Worm (Caenorhabditis elegans) whole organism, young adult: ENCODE results near the gene C28C12.1.

Experiments
- B0035.1 ChIP-seq: sonication (generic microtip); optimal IDR thresholded peaks from 2 replicates; lab custom pipeline; 2016; ENCODE audit warnings: missing genetic modification characterization, mild to moderate bottlenecking, missing compliant biosample characterization, missing genotype, missing genetic modification reagents
- C06A6.2 ChIP-seq: fragments of 200-800 bp; sonication (Bioruptor generic); conservative IDR thresholded peaks from 2 replicates; pipeline ENCODE4 v1.3.6; 2022; ENCODE audit warnings: missing genetic modification characterization, missing compliant biosample characterization
- F52B5.7 ChIP-seq: sonication (generic microtip); optimal IDR thresholded peaks from 2 replicates; lab custom pipeline; 2016; ENCODE audit warnings: mild to moderate bottlenecking, missing genetic modification characterization, missing compliant biosample characterization
- F55B11.4 ChIP-seq: sonication (generic microtip); optimal IDR thresholded peaks from 2 replicates; lab custom pipeline; 2016; ENCODE audit warnings: missing compliant biosample characterization, missing genetic modification characterization, borderline replicate concordance; ENCODE audit not compliant: insufficient read depth
- F57C9.4 ChIP-seq: sonication (generic microtip); optimal IDR thresholded peaks from 2 replicates; lab custom pipeline; 2017; ENCODE audit warnings: mild to moderate bottlenecking, missing genetic modification characterization, missing compliant biosample characterization
- T26A5.8 ChIP-seq: sonication (generic microtip); optimal IDR thresholded peaks from 2 replicates; lab custom pipeline; 2016; ENCODE audit warnings: missing genetic modification characterization, missing compliant biosample characterization
- Y53F4B.3 ChIP-seq: fragments of 200-800 bp; sonication (Bioruptor generic); IDR thresholded peaks from 2 replicates; pipeline ENCODE4 v1.3.6; 2022; ENCODE audit warnings: missing genetic modification reagents, missing genetic modification characterization, missing compliant biosample characterization
- Y67H2A.10 ChIP-seq: fragments of 200-800 bp; sonication (Bioruptor generic); conservative IDR thresholded peaks from 2 replicates; pipeline ENCODE4 v1.3.6; 2022; ENCODE audit warnings: missing genetic modification reagents, missing genetic modification characterization, missing compliant biosample characterization
- aptf-2 ChIP-seq: fragments of 200-800 bp; sonication (Bioruptor generic); conservative IDR thresholded peaks from 2 replicates; pipeline ENCODE4 v1.3.6; 2022; ENCODE audit warnings: missing genetic modification reagents, missing genetic modification characterization, missing compliant biosample characterization
- attf-5 ChIP-seq: fragments of 200-800 bp; sonication (Bioruptor generic); optimal IDR thresholded peaks from 2 replicates; lab custom pipeline; 2018; ENCODE audit warnings: mild to moderate bottlenecking, missing genetic modification characterization, missing compliant biosample characterization
- cebp-2 ChIP-seq: fragments of 200-800 bp; sonication (Bioruptor generic); IDR thresholded peaks from 2 replicates; pipeline ENCODE4 v1.3.6; 2022; ENCODE audit warnings: missing genetic modification characterization, missing compliant biosample characterization
- ceh-58 ChIP-seq: fragments of 200-800 bp; sonication (Bioruptor generic); IDR thresholded peaks from 2 replicates; pipeline ENCODE4 v1.3.6; 2022; ENCODE audit warnings: missing genetic modification characterization, missing compliant biosample characterization
- chd-7 ChIP-seq: sonication (generic microtip); optimal IDR thresholded peaks from 2 replicates; lab custom pipeline; 2016; ENCODE audit warnings: mild to moderate bottlenecking, missing genetic modification characterization, moderate library complexity, missing compliant biosample characterization
- dox-1 ChIP-seq: fragments of 200-800 bp; sonication (Bioruptor generic); IDR thresholded peaks from 2 replicates; pipeline ENCODE4 v1.3.6; 2022; ENCODE audit warnings: missing genetic modification reagents, missing genetic modification characterization, missing compliant biosample characterization
- dpff-1 ChIP-seq: sonication (generic microtip); optimal IDR thresholded peaks from 2 replicates; lab custom pipeline; 2017; ENCODE audit warnings: mild to moderate bottlenecking, missing genetic modification characterization, missing compliant biosample characterization
- dpl-1 ChIP-seq: fragments of 150-350 bp; optimal IDR thresholded peaks from 2 replicates; lab custom pipeline; 2014; ENCODE audit warnings: missing biosample characterization, missing genetic modification reagents, missing genetic modification characterization
- efl-1 ChIP-seq: fragments of 150-350 bp; optimal IDR thresholded peaks from 2 replicates; lab custom pipeline; 2014; ENCODE audit warnings: missing biosample characterization, missing genetic modification reagents, missing genetic modification characterization
- egl-18 ChIP-seq: fragments of 200-800 bp; sonication (Bioruptor generic); IDR thresholded peaks from 2 replicates; pipeline ENCODE4 v1.3.6; 2022; ENCODE audit warnings: missing genetic modification reagents, missing genetic modification characterization, missing compliant biosample characterization
- gei-17 ChIP-seq: fragments of 200-800 bp; sonication (Bioruptor generic); optimal IDR thresholded peaks from 2 replicates; lab custom pipeline; 2018; ENCODE audit warnings: mild to moderate bottlenecking, missing genetic modification characterization, missing compliant biosample characterization
- hmg-1.2 ChIP-seq: fragments of 200-800 bp; sonication (Bioruptor generic); IDR thresholded peaks from 2 replicates; pipeline ENCODE4 v1.3.6; 2022; ENCODE audit warnings: missing genetic modification reagents, missing genetic modification characterization, missing compliant biosample characterization
- let-526 ChIP-seq: fragments of 200-800 bp; sonication (Bioruptor generic); IDR thresholded peaks from 2 replicates; pipeline ENCODE4 v1.3.6; 2022; ENCODE audit warnings: missing genetic modification reagents, missing genetic modification characterization, missing compliant biosample characterization
- lin-35 ChIP-seq, 3 experiments: fragments of 150-350 bp in 2 of 3; sonication (generic microtip) in 1 of 3; optimal IDR thresholded peaks; 2 replicates each; lab custom pipeline; 2014 to 2018; ENCODE audit warnings: missing biosample characterization in 3 of 3, missing genetic modification characterization in 3 of 3, missing genetic modification reagents in 3 of 3
- lin-54 ChIP-seq: fragments of 200-800 bp; sonication (Bioruptor generic); optimal IDR thresholded peaks from 2 replicates; lab custom pipeline; 2018; ENCODE audit warnings: mild to moderate bottlenecking, missing genetic modification characterization, missing compliant biosample characterization
- lir-1 ChIP-seq: fragments of 200-800 bp; sonication (Bioruptor generic); conservative IDR thresholded peaks from 2 replicates; pipeline ENCODE4 v1.3.6; 2022; ENCODE audit warnings: missing genetic modification reagents, missing genetic modification characterization, missing compliant biosample characterization
- lsy-27 ChIP-seq: sonication (generic microtip); optimal IDR thresholded peaks from 2 replicates; lab custom pipeline; 2017; ENCODE audit warnings: missing genetic modification characterization, mild to moderate bottlenecking, missing compliant biosample characterization, antibody characterized with exemption, missing genotype, borderline replicate concordance; ENCODE audit not compliant: insufficient read depth
- madf-6 ChIP-seq: fragments of 200-800 bp; sonication (Bioruptor generic); IDR thresholded peaks from 2 replicates; pipeline ENCODE4 v1.3.6; 2022; ENCODE audit warnings: missing genetic modification reagents, missing genetic modification characterization, missing compliant biosample characterization
- mel-28 ChIP-seq: sonication (generic microtip); optimal IDR thresholded peaks from 2 replicates; lab custom pipeline; 2016; ENCODE audit warnings: borderline replicate concordance, mild to moderate bottlenecking, missing genetic modification characterization, missing compliant biosample characterization
- mes-4 ChIP-seq: sonication (generic microtip); optimal IDR thresholded peaks from 2 replicates; lab custom pipeline; 2016; ENCODE audit warnings: missing genotype, missing genetic modification characterization, missing compliant biosample characterization
- mxl-1 ChIP-seq: sonication (generic microtip); optimal IDR thresholded peaks from 2 replicates; lab custom pipeline; 2016; ENCODE audit warnings: missing genetic modification characterization, missing compliant biosample characterization
- nfya-1 ChIP-seq: sonication (generic microtip); optimal IDR thresholded peaks from 2 replicates; lab custom pipeline; 2017; ENCODE audit warnings: antibody characterized with exemption, missing compliant biosample characterization, missing genetic modification characterization, borderline replicate concordance; ENCODE audit not compliant: insufficient read depth
- nfya-2 ChIP-seq: fragments of 200-800 bp; sonication (Bioruptor generic); IDR thresholded peaks from 2 replicates; pipeline ENCODE4 v1.3.6; 2022; ENCODE audit warnings: missing genetic modification reagents, missing genetic modification characterization, missing compliant biosample characterization
- nhr-120 ChIP-seq: fragments of 200-800 bp; sonication (Bioruptor generic); IDR thresholded peaks from 2 replicates; pipeline ENCODE4 v1.3.6; 2022; ENCODE audit warnings: missing genetic modification characterization, missing compliant biosample characterization
- nhr-179 ChIP-seq: sonication (generic microtip); optimal IDR thresholded peaks from 2 replicates; lab custom pipeline; 2016; ENCODE audit warnings: mild to moderate bottlenecking, missing genetic modification characterization, missing compliant biosample characterization
- nhr-80 ChIP-seq: sonication (generic microtip); optimal IDR thresholded peaks from 2 replicates; lab custom pipeline; 2016; ENCODE audit warnings: missing genetic modification characterization, missing compliant biosample characterization
- pha-4 ChIP-seq: fragments of 150-350 bp; sonication (generic microtip); optimal IDR thresholded peaks from 2 replicates; lab custom pipeline; 2014; ENCODE audit warnings: missing biosample characterization, missing genetic modification reagents, missing genetic modification characterization
- rcor-1 ChIP-seq: fragments of 200-800 bp; sonication (Bioruptor generic); IDR thresholded peaks from 2 replicates; pipeline ENCODE4 v1.3.6; 2022; ENCODE audit warnings: missing genetic modification reagents, missing genetic modification characterization, missing compliant biosample characterization
- sdz-38 ChIP-seq: sonication (generic microtip); optimal IDR thresholded peaks from 2 replicates; lab custom pipeline; 2016; ENCODE audit warnings: missing genotype, missing genetic modification characterization, missing compliant biosample characterization
- sea-2 ChIP-seq: fragments of 200-800 bp; sonication (Bioruptor generic); IDR thresholded peaks from 2 replicates; pipeline ENCODE4 v1.3.6; 2022; ENCODE audit warnings: missing genetic modification characterization, missing compliant biosample characterization
- snpc-1.1 ChIP-seq: sonication (generic microtip); optimal IDR thresholded peaks from 2 replicates; lab custom pipeline; 2017; ENCODE audit warnings: missing genetic modification characterization, mild to moderate bottlenecking, missing compliant biosample characterization, antibody characterized with exemption, moderate library complexity, missing genotype, missing genetic modification reagents; ENCODE audit not compliant: insufficient read depth
- snpc-3.4 ChIP-seq: sonication (generic microtip); optimal IDR thresholded peaks from 2 replicates; lab custom pipeline; 2017; ENCODE audit warnings: missing genetic modification characterization, mild to moderate bottlenecking, missing compliant biosample characterization, antibody characterized with exemption, moderate library complexity, missing genotype, missing genetic modification reagents
- somi-1 ChIP-seq: fragments of 200-800 bp; sonication (Bioruptor generic); optimal IDR thresholded peaks from 2 replicates; lab custom pipeline; 2018; ENCODE audit warnings: mild to moderate bottlenecking, missing genetic modification characterization, missing compliant biosample characterization
- sptf-2 ChIP-seq: fragments of 200-800 bp; sonication (Bioruptor generic); optimal IDR thresholded peaks from 2 replicates; lab custom pipeline; 2018; ENCODE audit warnings: mild to moderate bottlenecking, missing genetic modification characterization, missing compliant biosample characterization
- zfh-2 ChIP-seq: fragments of 200-800 bp; sonication (Bioruptor generic); conservative IDR thresholded peaks from 2 replicates; pipeline ENCODE4 v1.3.6; 2022; ENCODE audit warnings: missing genetic modification reagents, missing genetic modification characterization, missing compliant biosample characterization
- ztf-18 ChIP-seq: sonication (generic microtip); optimal IDR thresholded peaks from 2 replicates; lab custom pipeline; 2016; ENCODE audit warnings: missing genotype, mild to moderate bottlenecking, missing genetic modification characterization, missing compliant biosample characterization
- ztf-22 ChIP-seq: fragments of 200-800 bp; sonication (Bioruptor generic); optimal IDR thresholded peaks from 2 replicates; lab custom pipeline; 2018; ENCODE audit warnings: mild to moderate bottlenecking, missing genetic modification characterization, moderate library complexity, missing compliant biosample characterization

The C28C12.1 gene

ce11 chrIV:8529039-8529438 is 27.6 kb downstream of the C28C12.1 start (continued):
- no peak for TF ChIP-seq pha-4
- no peak for TF ChIP-seq sdz-38
- no peak for TF ChIP-seq rcor-1 (GFP tag; lab: Robert Waterston, UW)
- no peak for TF ChIP-seq lir-1
- no peak for TF ChIP-seq snpc-3.4 (tag; lab: Kevin White, UChicago)
- no peak for TF ChIP-seq F57C9.4
- TF ChIP-seq F52B5.7 (tag; lab: Kevin White, UChicago) = no peak
- no peak for TF ChIP-seq mxl-1
- TF ChIP-seq C06A6.2 (GFP tag; lab: Robert Waterston, UW) = peak; percentile 16; the same call in 1 of the 2 replicates
- no peak for TF ChIP-seq nfya-1 (tag; lab: Kevin White, UChicago)

- 0 out of 2 replicates have a peak, but pooled peaks have one; percentile 6 for TF ChIP-seq lir-1
- TF ChIP-seq aptf-2 (GFP tag; lab: Robert Waterston, UW) = no peak
- TF ChIP-seq sptf-2 (GFP tag; lab: Kevin White, UChicago) = no peak
- no peak for TF ChIP-seq nhr-179
- no peak for TF ChIP-seq F55B11.4 (tag; lab: Kevin White, UChicago)
- TF ChIP-seq dox-1 (GFP tag; lab: Robert Waterston, UW) = peak; percentile 66
- TF ChIP-seq ceh-58 (GFP tag; lab: Robert Waterston, UW) = no peak
- no peak for TF ChIP-seq egl-18 (GFP tag; lab: Robert Waterston, UW)
- no peak for TF ChIP-seq nhr-120
- no peak for TF ChIP-seq F57C9.4
- no peak for TF ChIP-seq mes-4
- TF ChIP-seq somi-1 = peak; percentile 86
- peak in 1 of 3 experiments; percentile 17 for TF ChIP-seq lin-35 (GFP tag; optimal IDR thresholded peaks at IDR 0.05; lab: Kevin White, UChicago)
- no peak for TF ChIP-seq madf-6 (GFP tag; lab: Robert Waterston, UW)
- no peak for TF ChIP-seq nfya-1 (tag; lab: Kevin White, UChicago)
- no peak for TF ChIP-seq zfh-2 (GFP tag; lab: Robert Waterston, UW)
- no peak for TF ChIP-seq nfya-2 (GFP tag; lab: Robert Waterston, UW)
- no peak for TF ChIP-seq ztf-18 (tag; lab: Kevin White, UChicago)
- TF ChIP-seq snpc-3.4 (tag; lab: Kevin White, UChicago) = no peak
- peak; percentile 93 for TF ChIP-seq ztf-22 (GFP tag; lab: Kevin White, UChicago)
- TF ChIP-seq nhr-80 (tag; lab: Kevin White, UChicago) = peak; percentile 94
- TF ChIP-seq lin-54 (GFP tag; lab: Kevin White, UChicago) = peak; percentile 5
- TF ChIP-seq dpl-1 = no peak
- peak; percentile 70 for TF ChIP-seq chd-7
- TF ChIP-seq Y53F4B.3 = no peak
- no peak for TF ChIP-seq snpc-1.1 (tag; lab: Kevin White, UChicago)
- TF ChIP-seq T26A5.8 (tag; lab: Kevin White, UChicago) = no peak
- TF ChIP-seq lsy-27 (tag; lab: Kevin White, UChicago) = no peak
- TF ChIP-seq attf-5 (GFP tag; lab: Kevin White, UChicago) = peak; percentile 20
- TF ChIP-seq sea-2 (GFP tag; lab: Robert Waterston, UW) = no peak
- no peak for TF ChIP-seq gei-17 (GFP tag; lab: Kevin White, UChicago)
- no peak for TF ChIP-seq Y67H2A.10
- TF ChIP-seq mel-28 (tag; lab: Kevin White, UChicago) = no peak
- TF ChIP-seq dpff-1 (tag; lab: Kevin White, UChicago) = no peak
- TF ChIP-seq B0035.1 (tag; lab: Kevin White, UChicago) = no peak
- TF ChIP-seq cebp-2 = no peak
- no peak for TF ChIP-seq let-526 (GFP tag; lab: Robert Waterston, UW)
- TF ChIP-seq efl-1 (GFP tag; lab: Kevin White, UChicago) = no peak
- peak; percentile 62 for TF ChIP-seq hmg-1.2 (GFP tag; lab: Robert Waterston, UW)
Observed at ce11 chrIV:8530042-8531027, 28.9 kb downstream of the C28C12.1 start.
